Worm (Caenorhabditis elegans) whole organism, young adult: ENCODE results near the gene Y51H4A.938.

ENCODE experiments used
- B0019.2 ChIP-seq: fragments of 200-800 bp; sonication (Bioruptor generic); conservative IDR thresholded peaks from 2 replicates; pipeline ENCODE4 v1.3.6; 2022; ENCODE audit warnings: missing genetic modification reagents, missing genetic modification characterization, missing compliant biosample characterization
- B0261.1 ChIP-seq: sonication (generic microtip); optimal IDR thresholded peaks from 2 replicates; lab custom pipeline; 2016; ENCODE audit warnings: mild to moderate bottlenecking, missing genetic modification characterization, moderate library complexity, missing compliant biosample characterization
- F33H1.4 ChIP-seq: fragments of 200-800 bp; sonication (Bioruptor generic); IDR thresholded peaks from 2 replicates; pipeline ENCODE4 v1.3.6; 2022; ENCODE audit warnings: missing genetic modification reagents, missing genetic modification characterization, missing compliant biosample characterization
- F52B5.7 ChIP-seq: sonication (generic microtip); optimal IDR thresholded peaks from 2 replicates; lab custom pipeline; 2016; ENCODE audit warnings: mild to moderate bottlenecking, missing genetic modification characterization, missing compliant biosample characterization
- F57A8.1 ChIP-seq: fragments of 200-800 bp; sonication (Bioruptor generic); optimal IDR thresholded peaks from 2 replicates; lab custom pipeline; 2018; ENCODE audit warnings: mild to moderate bottlenecking, missing genetic modification characterization, moderate library complexity, missing compliant biosample characterization
- K12H6.12 ChIP-seq: fragments of 200-800 bp; sonication (Bioruptor generic); optimal IDR thresholded peaks from 2 replicates; lab custom pipeline; 2018; ENCODE audit warnings: mild to moderate bottlenecking, missing genetic modification characterization, missing compliant biosample characterization
- T07F8.4 ChIP-seq: sonication (generic microtip); optimal IDR thresholded peaks from 2 replicates; lab custom pipeline; 2016; ENCODE audit warnings: mild to moderate bottlenecking, missing genetic modification characterization, moderate library complexity, missing compliant biosample characterization
- T26A5.8 ChIP-seq: sonication (generic microtip); optimal IDR thresholded peaks from 2 replicates; lab custom pipeline; 2016; ENCODE audit warnings: missing genetic modification characterization, missing compliant biosample characterization
- Y53F4B.3 ChIP-seq: fragments of 200-800 bp; sonication (Bioruptor generic); IDR thresholded peaks from 2 replicates; pipeline ENCODE4 v1.3.6; 2022; ENCODE audit warnings: missing genetic modification reagents, missing genetic modification characterization, missing compliant biosample characterization
- Y67H2A.10 ChIP-seq: fragments of 200-800 bp; sonication (Bioruptor generic); conservative IDR thresholded peaks from 2 replicates; pipeline ENCODE4 v1.3.6; 2022; ENCODE audit warnings: missing genetic modification reagents, missing genetic modification characterization, missing compliant biosample characterization
- Y95B8A.8 ChIP-seq: fragments of 200-800 bp; sonication (Bioruptor generic); IDR thresholded peaks from 2 replicates; pipeline ENCODE4 v1.3.6; 2022; ENCODE audit warnings: missing genetic modification reagents, missing genetic modification characterization, missing compliant biosample characterization
- ama-1 ChIP-seq, 3 experiments: fragments of 150-350 bp in 1 of 3; sonication (generic microtip) in 2 of 3; optimal IDR thresholded peaks; 2 replicates each; lab custom pipeline; 2014 to 2018; ENCODE audit warnings: missing biosample characterization in 2 of 3, missing genetic modification characterization in 2 of 3, missing genetic modification reagents in 2 of 3
- aptf-2 ChIP-seq: fragments of 200-800 bp; sonication (Bioruptor generic); conservative IDR thresholded peaks from 2 replicates; pipeline ENCODE4 v1.3.6; 2022; ENCODE audit warnings: missing genetic modification reagents, missing genetic modification characterization, missing compliant biosample characterization
- atf-7 ChIP-seq: sonication (generic microtip); optimal IDR thresholded peaks from 2 replicates; lab custom pipeline; 2017; ENCODE audit warnings: mild to moderate bottlenecking, missing genetic modification characterization, missing compliant biosample characterization
- attf-5 ChIP-seq: fragments of 200-800 bp; sonication (Bioruptor generic); optimal IDR thresholded peaks from 2 replicates; lab custom pipeline; 2018; ENCODE audit warnings: mild to moderate bottlenecking, missing genetic modification characterization, missing compliant biosample characterization
- attf-6 ChIP-seq: fragments of 200-800 bp; sonication (Bioruptor generic); IDR thresholded peaks from 2 replicates; pipeline ENCODE4 v1.3.6; 2022; ENCODE audit warnings: missing genetic modification reagents, missing genetic modification characterization, missing compliant biosample characterization
- cebp-2 ChIP-seq: fragments of 200-800 bp; sonication (Bioruptor generic); IDR thresholded peaks from 2 replicates; pipeline ENCODE4 v1.3.6; 2022; ENCODE audit warnings: missing genetic modification characterization, missing compliant biosample characterization
- ceh-27 ChIP-seq: fragments of 200-800 bp; sonication (Bioruptor generic); optimal IDR thresholded peaks from 2 replicates; lab custom pipeline; 2018; ENCODE audit warnings: mild to moderate bottlenecking, missing genetic modification characterization, moderate library complexity, missing compliant biosample characterization
- ceh-58 ChIP-seq: fragments of 200-800 bp; sonication (Bioruptor generic); IDR thresholded peaks from 2 replicates; pipeline ENCODE4 v1.3.6; 2022; ENCODE audit warnings: missing genetic modification characterization, missing compliant biosample characterization
- ceh-91 ChIP-seq: fragments of 200-800 bp; sonication (Bioruptor generic); IDR thresholded peaks from 2 replicates; pipeline ENCODE4 v1.3.6; 2022; ENCODE audit warnings: missing genetic modification reagents, missing genetic modification characterization, missing compliant biosample characterization
- die-1 ChIP-seq: sonication (generic microtip); optimal IDR thresholded peaks from 2 replicates; lab custom pipeline; 2016; ENCODE audit warnings: missing genotype, mild to moderate bottlenecking, missing genetic modification characterization, missing compliant biosample characterization
- dox-1 ChIP-seq: fragments of 200-800 bp; sonication (Bioruptor generic); IDR thresholded peaks from 2 replicates; pipeline ENCODE4 v1.3.6; 2022; ENCODE audit warnings: missing genetic modification reagents, missing genetic modification characterization, missing compliant biosample characterization
- egl-18 ChIP-seq: fragments of 200-800 bp; sonication (Bioruptor generic); IDR thresholded peaks from 2 replicates; pipeline ENCODE4 v1.3.6; 2022; ENCODE audit warnings: missing genetic modification reagents, missing genetic modification characterization, missing compliant biosample characterization
- egl-44 ChIP-seq: fragments of 200-800 bp; sonication (Bioruptor generic); IDR thresholded peaks from 2 replicates; pipeline ENCODE4 v1.3.6; 2022; ENCODE audit warnings: missing genetic modification reagents, missing genetic modification characterization, missing compliant biosample characterization
- egrh-3 ChIP-seq: fragments of 200-800 bp; sonication (Bioruptor generic); IDR thresholded peaks from 2 replicates; pipeline ENCODE4 v1.3.6; 2022; ENCODE audit warnings: missing genetic modification reagents, missing genetic modification characterization, missing compliant biosample characterization
- ets-4 ChIP-seq: fragments of 200-800 bp; sonication (Bioruptor generic); optimal IDR thresholded peaks from 2 replicates; lab custom pipeline; 2018; ENCODE audit warnings: mild to moderate bottlenecking, missing genetic modification characterization, missing compliant biosample characterization
- him-1 ChIP-seq: sonication (generic microtip); optimal IDR thresholded peaks from 2 replicates; lab custom pipeline; 2016; ENCODE audit warnings: missing genotype, missing genetic modification reagents, missing genetic modification characterization, missing compliant biosample characterization
- hlh-26 ChIP-seq: fragments of 200-800 bp; sonication (Bioruptor generic); conservative IDR thresholded peaks from 2 replicates; pipeline ENCODE4 v1.3.6; 2022; ENCODE audit warnings: missing genetic modification reagents, missing genetic modification characterization, missing compliant biosample characterization
- hmg-1.2 ChIP-seq: fragments of 200-800 bp; sonication (Bioruptor generic); IDR thresholded peaks from 2 replicates; pipeline ENCODE4 v1.3.6; 2022; ENCODE audit warnings: missing genetic modification reagents, missing genetic modification characterization, missing compliant biosample characterization
- hsf-1 ChIP-seq: fragments of 200-800 bp; sonication (Bioruptor generic); IDR thresholded peaks from 2 replicates; pipeline ENCODE4 v1.3.6; 2022; ENCODE audit warnings: missing genetic modification reagents, missing genetic modification characterization, missing compliant biosample characterization
- lin-40 ChIP-seq: sonication (generic microtip); optimal IDR thresholded peaks from 2 replicates; lab custom pipeline; 2016; ENCODE audit warnings: missing genetic modification characterization, mild to moderate bottlenecking, missing compliant biosample characterization, missing genotype, missing genetic modification reagents
- lir-1 ChIP-seq: fragments of 200-800 bp; sonication (Bioruptor generic); conservative IDR thresholded peaks from 2 replicates; pipeline ENCODE4 v1.3.6; 2022; ENCODE audit warnings: missing genetic modification reagents, missing genetic modification characterization, missing compliant biosample characterization
- lsl-1 ChIP-seq: fragments of 200-800 bp; sonication (Bioruptor generic); optimal IDR thresholded peaks from 2 replicates; lab custom pipeline; 2018; ENCODE audit warnings: mild to moderate bottlenecking, missing genetic modification characterization, moderate library complexity, missing compliant biosample characterization
- madf-3 ChIP-seq: fragments of 200-800 bp; sonication (Bioruptor generic); IDR thresholded peaks from 2 replicates; pipeline ENCODE4 v1.3.6; 2022; ENCODE audit warnings: missing genetic modification reagents, missing genetic modification characterization, missing compliant biosample characterization
- madf-6 ChIP-seq: fragments of 200-800 bp; sonication (Bioruptor generic); IDR thresholded peaks from 2 replicates; pipeline ENCODE4 v1.3.6; 2022; ENCODE audit warnings: missing genetic modification reagents, missing genetic modification characterization, missing compliant biosample characterization
- mel-28 ChIP-seq: sonication (generic microtip); optimal IDR thresholded peaks from 2 replicates; lab custom pipeline; 2016; ENCODE audit warnings: borderline replicate concordance, mild to moderate bottlenecking, missing genetic modification characterization, missing compliant biosample characterization
- mxl-1 ChIP-seq: sonication (generic microtip); optimal IDR thresholded peaks from 2 replicates; lab custom pipeline; 2016; ENCODE audit warnings: missing genetic modification characterization, missing compliant biosample characterization
- nfya-1 ChIP-seq: sonication (generic microtip); optimal IDR thresholded peaks from 2 replicates; lab custom pipeline; 2017; ENCODE audit warnings: antibody characterized with exemption, missing compliant biosample characterization, missing genetic modification characterization, borderline replicate concordance; ENCODE audit not compliant: insufficient read depth
- nfya-2 ChIP-seq: fragments of 200-800 bp; sonication (Bioruptor generic); IDR thresholded peaks from 2 replicates; pipeline ENCODE4 v1.3.6; 2022; ENCODE audit warnings: missing genetic modification reagents, missing genetic modification characterization, missing compliant biosample characterization
- nhr-179 ChIP-seq: sonication (generic microtip); optimal IDR thresholded peaks from 2 replicates; lab custom pipeline; 2016; ENCODE audit warnings: mild to moderate bottlenecking, missing genetic modification characterization, missing compliant biosample characterization
- nhr-27 ChIP-seq: fragments of 200-800 bp; sonication (Bioruptor generic); optimal IDR thresholded peaks from 2 replicates; lab custom pipeline; 2018; ENCODE audit warnings: mild to moderate bottlenecking, missing genetic modification characterization, moderate library complexity, missing compliant biosample characterization
- nhr-90 ChIP-seq: sonication (generic microtip); optimal IDR thresholded peaks from 2 replicates; lab custom pipeline; 2016; ENCODE audit warnings: missing genotype, mild to moderate bottlenecking, missing genetic modification characterization, missing compliant biosample characterization
- sea-2 ChIP-seq: fragments of 200-800 bp; sonication (Bioruptor generic); IDR thresholded peaks from 2 replicates; pipeline ENCODE4 v1.3.6; 2022; ENCODE audit warnings: missing genetic modification characterization, missing compliant biosample characterization
- snpc-1.1 ChIP-seq: sonication (generic microtip); optimal IDR thresholded peaks from 2 replicates; lab custom pipeline; 2017; ENCODE audit warnings: missing genetic modification characterization, mild to moderate bottlenecking, missing compliant biosample characterization, antibody characterized with exemption, moderate library complexity, missing genotype, missing genetic modification reagents; ENCODE audit not compliant: insufficient read depth
- somi-1 ChIP-seq: fragments of 200-800 bp; sonication (Bioruptor generic); optimal IDR thresholded peaks from 2 replicates; lab custom pipeline; 2018; ENCODE audit warnings: mild to moderate bottlenecking, missing genetic modification characterization, missing compliant biosample characterization
- tbx-9 ChIP-seq: sonication (generic microtip); optimal IDR thresholded peaks from 2 replicates; lab custom pipeline; 2016; ENCODE audit warnings: borderline replicate concordance, missing genetic modification characterization, inconsistent platforms, missing compliant biosample characterization
- ztf-18 ChIP-seq: sonication (generic microtip); optimal IDR thresholded peaks from 2 replicates; lab custom pipeline; 2016; ENCODE audit warnings: missing genotype, mild to moderate bottlenecking, missing genetic modification characterization, missing compliant biosample characterization
- ztf-3 ChIP-seq: fragments of 200-800 bp; sonication (Bioruptor generic); optimal IDR thresholded peaks from 2 replicates; lab custom pipeline; 2018; ENCODE audit warnings: mild to moderate bottlenecking, missing genetic modification characterization, missing compliant biosample characterization

The Y51H4A.938 gene

ce11 chrIV:16489958-16490357, 9.0 kb downstream of the Y51H4A.938 start (continued):
- TF ChIP-seq ama-1 (optimal IDR thresholded peaks at IDR 0.05; lab: Kevin White, UChicago) (peak; percentile 15), ama-1 (GFP tag; optimal IDR thresholded peaks at IDR 0.05; lab: Kevin White, UChicago) (no peak), ceh-91 (GFP tag; lab: Robert Waterston, UW) (no peak), nhr-179 (tag; lab: Kevin White, UChicago) (no peak), hlh-26 (no peak), ztf-18 (no peak), lsl-1 (GFP tag; lab: Kevin White, UChicago) (no peak), die-1 (tag; lab: Kevin White, UChicago) (no peak), nfya-1 (no peak), B0261.1 (tag; lab: Kevin White, UChicago) (no peak), lir-1 (no peak), mel-28 (no peak), attf-5 (peak; percentile 59), hsf-1 (GFP tag; lab: Robert Waterston, UW) (no peak), aptf-2 (GFP tag; lab: Robert Waterston, UW) (no peak), egl-44 (GFP tag; lab: Robert Waterston, UW) (no peak), somi-1 (GFP tag; lab: Kevin White, UChicago) (no peak), sea-2 (GFP tag; lab: Robert Waterston, UW) (no peak), lin-40 (tag; lab: Kevin White, UChicago) (peak; percentile 45), B0019.2 (no peak), ceh-58 (GFP tag; lab: Robert Waterston, UW) (no peak), attf-6 (GFP tag; lab: Robert Waterston, UW) (no peak), ztf-3 (GFP tag; lab: Kevin White, UChicago) (no peak), T26A5.8 (tag; lab: Kevin White, UChicago) (no peak), snpc-1.1 (tag; lab: Kevin White, UChicago) (no peak), F52B5.7 (tag; lab: Kevin White, UChicago) (no peak), nhr-90 (tag; lab: Kevin White, UChicago) (no peak), tbx-9 (tag; lab: Kevin White, UChicago) (no peak), egrh-3 (GFP tag; lab: Robert Waterston, UW) (no peak), madf-6 (GFP tag; lab: Robert Waterston, UW) (no peak), T07F8.4 (tag; lab: Kevin White, UChicago) (no peak), mxl-1 (tag; lab: Kevin White, UChicago) (no peak), cebp-2 (no peak), him-1 (tag; lab: Kevin White, UChicago) (no peak), ets-4 (no peak), atf-7 (tag; lab: Kevin White, UChicago) (no peak), Y53F4B.3 (GFP tag; lab: Robert Waterston, UW) (no peak), F33H1.4 (GFP tag; lab: Robert Waterston, UW) (no peak)

DNA sequence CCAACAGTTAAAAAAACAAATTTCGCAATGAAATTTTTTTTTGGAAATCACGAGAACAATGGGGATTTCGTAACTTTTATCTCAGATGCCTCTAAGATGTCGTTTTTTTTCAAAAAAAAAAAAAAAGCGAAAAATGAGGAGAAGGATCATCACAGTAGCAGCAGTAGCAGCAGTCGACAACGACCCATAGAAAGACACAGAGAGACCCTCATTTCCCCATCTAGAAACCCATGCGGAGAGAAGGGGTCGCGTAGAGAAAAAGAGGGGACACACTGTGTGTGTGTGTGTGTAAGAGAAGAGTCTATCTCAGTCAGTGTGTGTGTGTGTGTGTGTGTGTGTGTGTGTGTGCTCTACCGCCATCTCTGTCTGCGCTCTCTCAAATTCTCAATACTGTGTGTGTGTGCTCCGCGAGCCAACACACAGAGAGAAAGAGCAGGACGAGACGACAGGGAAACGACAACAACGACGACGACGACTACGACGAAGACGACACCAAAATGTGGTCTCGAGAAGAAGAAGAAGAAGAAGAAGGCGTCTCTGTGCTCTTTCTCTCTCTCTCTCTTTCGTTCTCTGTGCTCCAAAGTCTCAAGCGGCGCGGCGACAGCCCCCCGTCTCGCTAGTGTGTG, 10.5 kb downstream of the Y51H4A.938 start:
- no peak for TF ChIP-seq lsl-1 (GFP tag; lab: Kevin White, UChicago)
- TF ChIP-seq F52B5.7 (tag; lab: Kevin White, UChicago): no peak
- TF ChIP-seq Y67H2A.10 (GFP tag; lab: Robert Waterston, UW): no peak
- TF ChIP-seq nhr-27 (tag; lab: Kevin White, UChicago): no peak
- TF ChIP-seq Y95B8A.8 (GFP tag; lab: Robert Waterston, UW): no peak
- no peak for TF ChIP-seq ztf-18
- TF ChIP-seq egl-44 (GFP tag; lab: Robert Waterston, UW): no peak
- TF ChIP-seq K12H6.12 (tag; lab: Kevin White, UChicago): peak; percentile 82
- TF ChIP-seq hmg-1.2 (GFP tag; lab: Robert Waterston, UW): peak; percentile 79
- no peak for TF ChIP-seq nfya-2 (GFP tag; lab: Robert Waterston, UW)
- no peak for TF ChIP-seq egl-18
- TF ChIP-seq F57A8.1: no peak
- TF ChIP-seq lir-1: peak; percentile 76; the same call in 1 of the 2 replicates
- no peak for TF ChIP-seq T07F8.4 (tag; lab: Kevin White, UChicago)
- TF ChIP-seq madf-3 (GFP tag; lab: Robert Waterston, UW): no peak
- TF ChIP-seq ama-1 (optimal IDR thresholded peaks at IDR 0.05; lab: Kevin White, UChicago): no peak
- peak in 1 of 2 experiments; percentile 4 for TF ChIP-seq ama-1 (GFP tag; optimal IDR thresholded peaks at IDR 0.05; lab: Kevin White, UChicago)
- TF ChIP-seq ceh-27 (GFP tag; lab: Kevin White, UChicago): peak; percentile 51
- TF ChIP-seq dox-1 (GFP tag; lab: Robert Waterston, UW): peak; percentile 39; the same call in 1 of the 2 replicates
